Worm (Caenorhabditis elegans): Measurements from ENCODE around the gene cyn-9.

Gene cyn-9

ce11 chrIII:3670336-3670735 is 29.1 kb downstream of the cyn-9 start, which contains the start of gene C46F11.6:
Gene C46F11.6, minus strand, starts transcription at chrIII:3670436.
- TF ChIP-seq rnt-1 (tag; optimal IDR thresholded peaks at IDR 0.05) (no peak), C38D4.7 (GFP tag; optimal IDR thresholded peaks at IDR 0.05) (no peak), unc-42 (tag; optimal IDR thresholded peaks at IDR 0.05) (no peak), ceh-31 (tag; optimal IDR thresholded peaks at IDR 0.05) (no peak), dve-1 (tag; optimal IDR thresholded peaks at IDR 0.05) (no peak)

- peak; percentile 83 for TF ChIP-seq unc-3 (GFP tag; conservative IDR thresholded peaks at IDR 0.05)
- peak; percentile 84 for TF ChIP-seq unc-3 (tag; optimal IDR thresholded peaks at IDR 0.05)
- peak; percentile 57 for TF ChIP-seq sdc-2 (tag; optimal IDR thresholded peaks at IDR 0.05)
- peak; percentile 77 for TF ChIP-seq fkh-6 (tag; optimal IDR thresholded peaks at IDR 0.05)
- TF ChIP-seq ceh-34 (tag; optimal IDR thresholded peaks at IDR 0.05), result peak; percentile 80
- peak; percentile 34 for TF ChIP-seq unc-42 (tag; optimal IDR thresholded peaks at IDR 0.05)
- peak; percentile 82 for TF ChIP-seq lin-11 (tag; optimal IDR thresholded peaks at IDR 0.05)
- TF ChIP-seq fkh-10 (GFP tag; optimal IDR thresholded peaks at IDR 0.05), result peak; percentile 30
- TF ChIP-seq syd-9 (tag; optimal IDR thresholded peaks at IDR 0.05), result peak; percentile 75
- TF ChIP-seq rnt-1 (tag; optimal IDR thresholded peaks at IDR 0.05), result peak; percentile 79
- no peak for TF ChIP-seq ama-1 (optimal IDR thresholded peaks at IDR 0.05)
- peak; percentile 76 for TF ChIP-seq Y22D7AL.16 (tag; optimal IDR thresholded peaks at IDR 0.05)
- TF ChIP-seq unc-55 (GFP tag; optimal IDR thresholded peaks at IDR 0.05), result no peak
- peak; percentile 82 for TF ChIP-seq hlh-15 (tag; optimal IDR thresholded peaks at IDR 0.05)
- TF ChIP-seq elt-2 (tag; optimal IDR thresholded peaks at IDR 0.05), result peak; percentile 96
- no peak for TF ChIP-seq ceh-9 (tag; optimal IDR thresholded peaks at IDR 0.05)
- TF ChIP-seq hlh-13 (GFP tag; optimal IDR thresholded peaks at IDR 0.05), result peak; percentile 66
- peak; percentile 72 for TF ChIP-seq T23F11.4 (GFP tag; optimal IDR thresholded peaks at IDR 0.05)
- no peak for TF ChIP-seq hlh-30 (tag; optimal IDR thresholded peaks at IDR 0.05; ENCODE audit: insufficient read depth)
- TF ChIP-seq C38D4.7 (GFP tag; optimal IDR thresholded peaks at IDR 0.05), result peak; percentile 82
- TF ChIP-seq mec-3 (tag; optimal IDR thresholded peaks at IDR 0.05; ENCODE audit: borderline replicate concordance), result no peak
- TF ChIP-seq ceh-48 (tag; optimal IDR thresholded peaks at IDR 0.05), result peak; percentile 65
- peak; percentile 85 for TF ChIP-seq ceh-2 (tag; optimal IDR thresholded peaks at IDR 0.05)
- TF ChIP-seq pax-1 (tag; optimal IDR thresholded peaks at IDR 0.05), result no peak
- TF ChIP-seq ceh-24 (tag; optimal IDR thresholded peaks at IDR 0.05), result peak; percentile 70
- peak; percentile 11 for TF ChIP-seq ceh-18 (tag; optimal IDR thresholded peaks at IDR 0.05)
- TF ChIP-seq ceh-14 (tag; optimal IDR thresholded peaks at IDR 0.05), result peak; percentile 92
- peak; percentile 75 for TF ChIP-seq npax-4 (tag; optimal IDR thresholded peaks at IDR 0.05)
- TF ChIP-seq K09A11.1 (tag; optimal IDR thresholded peaks at IDR 0.05; ENCODE audit: insufficient read depth), result peak; percentile 92
- TF ChIP-seq pros-1 (tag; optimal IDR thresholded peaks at IDR 0.05), result no peak
- no peak for TF ChIP-seq pag-3 (tag; optimal IDR thresholded peaks at IDR 0.05; ENCODE audit: borderline replicate concordance)
- TF ChIP-seq ahr-1 (tag; optimal IDR thresholded peaks at IDR 0.05), result peak; percentile 78
- no peak for TF ChIP-seq pqm-1 (tag; optimal IDR thresholded peaks at IDR 0.05)
- peak; percentile 65 for TF ChIP-seq ceh-22 (tag; optimal IDR thresholded peaks at IDR 0.05)
- peak; percentile 56 for TF ChIP-seq eyg-1 (tag; optimal IDR thresholded peaks at IDR 0.05)
- TF ChIP-seq odd-2 (tag; optimal IDR thresholded peaks at IDR 0.05), result peak; percentile 87
- peak; percentile 82 for TF ChIP-seq pha-2 (tag; optimal IDR thresholded peaks at IDR 0.05)
- peak; percentile 80 for TF ChIP-seq ztf-16 (tag; optimal IDR thresholded peaks at IDR 0.05)
- peak; percentile 80 for TF ChIP-seq madf-2 (tag; optimal IDR thresholded peaks at IDR 0.05)
- TF ChIP-seq sox-4 (tag; optimal IDR thresholded peaks at IDR 0.05), result peak; percentile 87
- TF ChIP-seq K02D7.2 (tag; optimal IDR thresholded peaks at IDR 0.05), result peak; percentile 87
- peak; percentile 1 for TF ChIP-seq lim-6 (tag; optimal IDR thresholded peaks at IDR 0.05)
- TF ChIP-seq F13H6.1 (tag; optimal IDR thresholded peaks at IDR 0.05), result peak; percentile 76
- TF ChIP-seq C08G9.2 (tag; optimal IDR thresholded peaks at IDR 0.05), result peak; percentile 70
- TF ChIP-seq dmd-4 (tag; optimal IDR thresholded peaks at IDR 0.05; ENCODE audit: borderline replicate concordance), result peak; percentile 66
- TF ChIP-seq hlh-6 (tag; optimal IDR thresholded peaks at IDR 0.05), result no peak
- TF ChIP-seq che-1 (tag; optimal IDR thresholded peaks at IDR 0.05), result peak; percentile 78
- TF ChIP-seq ceh-19 (GFP tag; optimal IDR thresholded peaks at IDR 0.05), result peak; percentile 89
- TF ChIP-seq nfya-1 (tag; optimal IDR thresholded peaks at IDR 0.05), result peak; percentile 85
These were observed 35.2 kb downstream of the cyn-9 start, which contains the start of gene C46F11.4 for ce11 chrIII:3664224-3664623. Gene C46F11.4, minus strand, starts transcription at chrIII:3664304.

Measured in whole organism, late embryonic.